Fruit fly (Drosophila melanogaster) whole organism, embryonic: ENCODE results near the gene CG13842.

Source experiments
- CG3838 ChIP-seq: fragments of 200-800 bp; sonication (Bioruptor generic); optimal IDR thresholded peaks from 3 replicates; lab custom pipeline; 2016; ENCODE audit warnings: missing biosample characterization, missing genetic modification characterization
- Dbx ChIP-seq: fragments of 200-800 bp; sonication (Bioruptor generic); IDR thresholded peaks from 3 replicates; pipeline ENCODE4 v1.3.6; 2022; ENCODE audit warnings: missing biosample characterization, missing genetic modification characterization
- Dek ChIP-seq: fragments of 200-800 bp; sonication (Bioruptor generic); optimal IDR thresholded peaks from 3 replicates; lab custom pipeline; 2019; ENCODE audit warnings: missing biosample characterization, mild to moderate bottlenecking, missing genetic modification characterization, moderate library complexity
- emc ChIP-seq: fragments of 200-800 bp; sonication (Bioruptor generic); optimal IDR thresholded peaks from 2 replicates; lab custom pipeline; 2016; ENCODE audit warnings: missing biosample characterization, missing genetic modification characterization
- gro ChIP-seq: fragments of 200-800 bp; sonication (Bioruptor generic); optimal IDR thresholded peaks from 2 replicates; lab custom pipeline; 2016; ENCODE audit warnings: missing biosample characterization, missing genetic modification characterization
- wor ChIP-seq: fragments of 200-800 bp; sonication (Bioruptor generic); IDR thresholded peaks from 2 replicates; pipeline ENCODE4 v1.3.6; 2022; ENCODE audit warnings: missing biosample characterization, missing genetic modification characterization

dm6 chr3R:22684948-22685253 lies 22.2 kb downstream of the CG13842 start:
- TF ChIP-seq wor (GFP tag; lab: Robert Waterston, UW) (no peak), emc (GFP tag; lab: Kevin White, UChicago) (no peak), Dek (tag; lab: Kevin White, UChicago) (no peak), Dbx (GFP tag; lab: Robert Waterston, UW) (no peak), CG3838 (GFP tag; lab: Kevin White, UChicago) (no peak), gro (GFP tag; lab: Kevin White, UChicago) (no peak)
